Worm (Caenorhabditis elegans) whole organism, young adult: ENCODE measurements around the gene pqn-16.

Experiments
- F10E7.11 ChIP-seq: sonication (generic microtip); optimal IDR thresholded peaks from 2 replicates; lab custom pipeline; 2017; ENCODE audit warnings: mild to moderate bottlenecking, missing genetic modification characterization, moderate library complexity, missing compliant biosample characterization
- F23B12.7 ChIP-seq: sonication (generic microtip); optimal IDR thresholded peaks from 2 replicates; lab custom pipeline; 2017; ENCODE audit warnings: missing genetic modification characterization, mild to moderate bottlenecking, missing compliant biosample characterization, antibody characterized with exemption, moderate library complexity; ENCODE audit not compliant: insufficient read depth
- cebp-1 ChIP-seq, 2 experiments: fragments of 200-800 bp in 1 of 2; sonication (Bioruptor generic) in 1 of 2; sonication (generic microtip) in 1 of 2; IDR thresholded peaks in 1 of 2; optimal IDR thresholded peaks in 1 of 2; 2 replicates each; pipeline versions ENCODE4 v1.3.6 to Lab custom; 2017 to 2022; ENCODE audit warnings: missing compliant biosample characterization in 2 of 2, missing genetic modification characterization in 2 of 2, mild to moderate bottlenecking in 1 of 2, missing genetic modification reagents in 1 of 2, moderate library complexity in 1 of 2
- mes-4 ChIP-seq: sonication (generic microtip); optimal IDR thresholded peaks from 2 replicates; lab custom pipeline; 2016; ENCODE audit warnings: missing genotype, missing genetic modification characterization, missing compliant biosample characterization
- nhr-80 ChIP-seq: sonication (generic microtip); optimal IDR thresholded peaks from 2 replicates; lab custom pipeline; 2016; ENCODE audit warnings: missing genetic modification characterization, missing compliant biosample characterization
- unc-62 ChIP-seq: fragments of 150-350 bp; optimal IDR thresholded peaks from 2 replicates; lab custom pipeline; 2014; ENCODE audit warnings: missing biosample characterization, missing genetic modification reagents, missing genetic modification characterization

DNA sequence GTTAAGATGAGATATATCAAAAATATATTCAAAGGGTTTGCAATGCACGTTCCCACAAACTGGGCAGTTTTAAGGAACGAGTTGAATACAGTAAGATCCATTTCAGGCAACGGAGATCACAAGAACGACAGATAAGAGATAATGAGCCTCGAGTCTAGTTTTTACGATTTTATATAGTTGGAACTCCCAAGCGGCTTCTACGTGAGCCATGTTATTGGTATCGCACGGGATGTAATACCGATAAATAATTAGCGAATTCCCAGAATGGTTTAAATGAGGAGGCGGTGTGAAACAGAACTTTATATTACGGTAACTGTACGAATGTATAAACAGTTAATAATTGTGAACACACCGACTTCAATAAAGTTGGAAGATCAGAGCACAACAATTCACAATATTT lies 25.0 kb downstream of the pqn-16 start, which contains the start of gene str-177:
- no peak for TF ChIP-seq F23B12.7 (tag; lab: Kevin White, UChicago)
- TF ChIP-seq nhr-80 (tag; lab: Kevin White, UChicago) = no peak
- no peak for TF ChIP-seq F10E7.11 (tag; lab: Kevin White, UChicago)
- no peak for TF ChIP-seq mes-4 (tag; lab: Kevin White, UChicago)
- TF ChIP-seq unc-62 = no peak
- no peak for TF ChIP-seq cebp-1 (GFP tag; IDR thresholded peaks at IDR 0.05; lab: Robert Waterston, UW)
- no peak for TF ChIP-seq cebp-1 (tag; optimal IDR thresholded peaks at IDR 0.05; lab: Kevin White, UChicago)
